Fruit fly (Drosophila melanogaster) whole organism, embryonic: ENCODE data around the gene CG7970.

Experiments used
- CG11093 ChIP-seq: fragments of 200-800 bp; sonication (Bioruptor generic); IDR thresholded peaks from 3 replicates; pipeline ENCODE4 v1.3.6; 2022; ENCODE audit warnings: missing biosample characterization, missing genetic modification characterization
- Dek ChIP-seq: fragments of 200-800 bp; sonication (Bioruptor generic); optimal IDR thresholded peaks from 3 replicates; lab custom pipeline; 2019; ENCODE audit warnings: missing biosample characterization, mild to moderate bottlenecking, missing genetic modification characterization, moderate library complexity
- bowl ChIP-seq: fragments of 200-800 bp; sonication (Bioruptor generic); IDR thresholded peaks from 2 replicates; pipeline ENCODE4 v1.3.6; 2022; ENCODE audit warnings: missing biosample characterization, missing genetic modification characterization

DNA sequence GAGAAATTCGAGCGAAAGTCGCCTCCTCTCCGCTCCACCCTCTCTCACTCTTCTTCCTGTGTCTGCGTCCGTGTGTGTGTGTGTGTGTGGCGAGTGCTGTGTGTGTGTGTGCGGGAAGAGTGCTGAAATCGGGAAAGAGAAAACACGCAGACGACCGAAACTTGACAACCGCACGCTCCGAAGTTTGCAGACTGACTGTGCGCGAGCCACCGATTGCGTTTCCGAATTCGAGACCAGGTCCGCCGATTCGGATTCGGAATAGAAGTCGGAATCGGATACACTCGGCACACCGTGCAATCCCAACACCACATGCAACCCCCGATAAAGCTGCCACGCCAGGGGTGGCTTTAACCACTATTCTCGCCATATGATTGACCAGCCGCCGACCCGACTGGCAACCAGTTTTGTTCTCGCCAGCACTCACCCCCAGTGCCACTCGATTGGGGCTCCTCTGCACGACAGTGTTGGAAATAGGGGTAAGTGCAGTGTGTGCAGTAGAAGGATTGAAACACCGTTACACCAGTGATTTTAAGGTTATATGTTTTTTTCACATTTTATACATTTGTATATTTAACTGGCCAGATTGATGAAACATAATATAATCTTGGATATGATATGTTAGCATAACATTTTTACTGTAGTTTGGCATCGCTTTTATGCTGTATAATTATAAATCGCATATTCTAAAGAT lies 24.2 kb upstream of the CG7970 start, which contains the start of gene CG13928:
- TF ChIP-seq Dek (tag; lab: Kevin White, UChicago) (no peak), bowl (GFP tag; lab: Robert Waterston, UW) (no peak), CG11093 (GFP tag; lab: Robert Waterston, UW) (no peak)
